Fruit fly (Drosophila melanogaster) whole organism, prepupa: ENCODE measurements around the gene Rbfox1.
A peak's percentile ranks its signal among the peaks of the same experiment; 100 is the strongest.

Experiments used
- Blimp-1 ChIP-seq: fragments of 200-800 bp; sonication (Bioruptor generic); optimal IDR thresholded peaks from 3 replicates; lab custom pipeline; 2017; ENCODE audit warnings: missing biosample characterization, missing genetic modification characterization, mild to moderate bottlenecking, moderate library complexity, missing genetic modification reagents
- CG11762 ChIP-seq: fragments of 200-800 bp; sonication (Bioruptor generic); optimal IDR thresholded peaks from 3 replicates; lab custom pipeline; 2016; ENCODE audit warnings: missing biosample characterization, missing genetic modification characterization; ENCODE audit not compliant: insufficient read depth
- CG1621 ChIP-seq: fragments of 200-800 bp; sonication (Bioruptor generic); optimal IDR thresholded peaks from 3 replicates; lab custom pipeline; 2018; ENCODE audit warnings: missing biosample characterization, mild to moderate bottlenecking, missing genetic modification characterization
- CG16779 ChIP-seq: fragments of 200-800 bp; sonication (Bioruptor generic); optimal IDR thresholded peaks from 3 replicates; lab custom pipeline; 2017; ENCODE audit warnings: missing biosample characterization, mild to moderate bottlenecking, missing genetic modification characterization
- CG3032 ChIP-seq: fragments of 200-800 bp; optimal IDR thresholded peaks from 2 replicates; lab custom pipeline; 2019; ENCODE audit warnings: missing biosample characterization, mild to moderate bottlenecking, missing genetic modification characterization, moderate library complexity
- CG31627 ChIP-seq: fragments of 200-800 bp; sonication (Bioruptor generic); optimal IDR thresholded peaks from 3 replicates; lab custom pipeline; 2016; ENCODE audit warnings: missing biosample characterization, missing genetic modification characterization
- CG32006 ChIP-seq: fragments of 200-800 bp; sonication (Bioruptor generic); optimal IDR thresholded peaks from 3 replicates; lab custom pipeline; 2017; ENCODE audit warnings: missing biosample characterization, mild to moderate bottlenecking, missing genetic modification characterization
- CG34406 ChIP-seq: fragments of 200-800 bp; sonication (Bioruptor generic); optimal IDR thresholded peaks from 3 replicates; lab custom pipeline; 2016; ENCODE audit warnings: missing biosample characterization, missing genetic modification characterization
- CG3919 ChIP-seq: fragments of 200-800 bp; sonication (Bioruptor generic); optimal IDR thresholded peaks from 3 replicates; lab custom pipeline; 2016; ENCODE audit warnings: missing biosample characterization, missing genetic modification characterization
- CG6276 ChIP-seq: fragments of 200-800 bp; sonication (Bioruptor generic); optimal IDR thresholded peaks from 2 replicates; lab custom pipeline; 2017; ENCODE audit warnings: missing biosample characterization, mild to moderate bottlenecking, missing genetic modification characterization
- CG6808 ChIP-seq: fragments of 200-800 bp; sonication (Bioruptor generic); optimal IDR thresholded peaks from 3 replicates; lab custom pipeline; 2017; ENCODE audit warnings: missing biosample characterization, missing genetic modification characterization, mild to moderate bottlenecking, moderate library complexity, missing genetic modification reagents
- CG6854 ChIP-seq: fragments of 200-800 bp; sonication (Bioruptor generic); optimal IDR thresholded peaks from 2 replicates; lab custom pipeline; 2017; ENCODE audit warnings: missing biosample characterization, mild to moderate bottlenecking, missing genetic modification characterization
- CG7368 ChIP-seq: fragments of 200-800 bp; sonication (Bioruptor generic); optimal IDR thresholded peaks from 3 replicates; lab custom pipeline; 2016; ENCODE audit warnings: missing biosample characterization, missing genetic modification characterization
- CG8119 ChIP-seq: fragments of 200-800 bp; sonication (Bioruptor generic); IDR thresholded peaks from 3 replicates; pipeline ENCODE4 v1.3.6; 2022; ENCODE audit warnings: missing biosample characterization, missing genetic modification characterization
- CG8632 ChIP-seq: fragments of 200-800 bp; sonication (Bioruptor generic); optimal IDR thresholded peaks from 3 replicates; lab custom pipeline; 2016; ENCODE audit warnings: missing biosample characterization, missing genetic modification characterization
- CG9139 ChIP-seq: fragments of 200-800 bp; sonication (Bioruptor generic); optimal IDR thresholded peaks from 3 replicates; lab custom pipeline; 2017; ENCODE audit warnings: missing biosample characterization, mild to moderate bottlenecking, missing genetic modification characterization
- Eip75B ChIP-seq: fragments of 200-800 bp; sonication (Bioruptor generic); optimal IDR thresholded peaks from 3 replicates; lab custom pipeline; 2016; ENCODE audit warnings: missing biosample characterization, missing genetic modification characterization
- Eip78C ChIP-seq: fragments of 200-800 bp; sonication (Bioruptor generic); peaks from one replicate; lab custom pipeline; 2016; ENCODE audit warnings: missing biosample characterization, missing genetic modification characterization
- Ets21C ChIP-seq: fragments of 200-800 bp; sonication (Bioruptor generic); optimal IDR thresholded peaks from 3 replicates; lab custom pipeline; 2016; ENCODE audit warnings: missing biosample characterization, missing genetic modification characterization
- Hr38 ChIP-seq: sonication (Bioruptor generic); optimal IDR thresholded peaks from 2 replicates; lab custom pipeline; 2016; ENCODE audit warnings: missing biosample characterization, missing genetic modification characterization
- Hr4 ChIP-seq: fragments of 200-800 bp; sonication (Bioruptor generic); optimal IDR thresholded peaks from 3 replicates; lab custom pipeline; 2016; ENCODE audit warnings: missing biosample characterization, missing genetic modification characterization
- Lpt ChIP-seq: fragments of 200-800 bp; sonication (Bioruptor generic); optimal IDR thresholded peaks from 3 replicates; lab custom pipeline; 2016; ENCODE audit warnings: missing biosample characterization, missing genetic modification characterization
- Met ChIP-seq: fragments of 200-800 bp; sonication (Bioruptor generic); optimal IDR thresholded peaks from 3 replicates; lab custom pipeline; 2016; ENCODE audit warnings: missing biosample characterization, missing genetic modification characterization
- Smox ChIP-seq: fragments of 200-800 bp; sonication (Bioruptor generic); optimal IDR thresholded peaks from 3 replicates; lab custom pipeline; 2016; ENCODE audit warnings: missing biosample characterization, missing genetic modification characterization
- Sox102F ChIP-seq: fragments of 200-800 bp; sonication (Bioruptor generic); optimal IDR thresholded peaks from 2 replicates; lab custom pipeline; 2016; ENCODE audit warnings: missing biosample characterization, mild to moderate bottlenecking, missing genetic modification characterization
- Sox14 ChIP-seq: fragments of 200-800 bp; sonication (Bioruptor generic); optimal IDR thresholded peaks from 3 replicates; lab custom pipeline; 2016; ENCODE audit warnings: missing biosample characterization, missing genetic modification characterization
- Sox15 ChIP-seq: fragments of 200-800 bp; sonication (Bioruptor generic); optimal IDR thresholded peaks from 3 replicates; lab custom pipeline; 2016; ENCODE audit warnings: missing biosample characterization, missing genetic modification characterization
- achi ChIP-seq: fragments of 200-800 bp; sonication (Bioruptor generic); optimal IDR thresholded peaks from 3 replicates; lab custom pipeline; 2016; ENCODE audit warnings: missing biosample characterization, missing genetic modification characterization
- acj6 ChIP-seq: fragments of 200-800 bp; sonication (Bioruptor generic); optimal IDR thresholded peaks from 3 replicates; lab custom pipeline; 2016; ENCODE audit warnings: missing biosample characterization, missing genetic modification characterization
- cyc ChIP-seq: fragments of 200-800 bp; sonication (Bioruptor generic); optimal IDR thresholded peaks from 3 replicates; lab custom pipeline; 2016; ENCODE audit warnings: missing biosample characterization, missing genetic modification characterization
- eg ChIP-seq: fragments of 200-800 bp; sonication (Bioruptor generic); IDR thresholded peaks from 3 replicates; pipeline ENCODE4 v1.3.6; 2022; ENCODE audit warnings: missing biosample characterization, missing genetic modification characterization
- fd59A ChIP-seq: fragments of 200-800 bp; sonication (Bioruptor generic); optimal IDR thresholded peaks from 2 replicates; lab custom pipeline; 2017; ENCODE audit warnings: missing biosample characterization, mild to moderate bottlenecking, missing genetic modification characterization, missing genetic modification reagents
- fd85E ChIP-seq: fragments of 200-800 bp; sonication (Bioruptor generic); optimal IDR thresholded peaks from 3 replicates; lab custom pipeline; 2016; ENCODE audit warnings: missing biosample characterization, missing genetic modification characterization
- fkh ChIP-seq: fragments of 200-800 bp; sonication (Bioruptor generic); optimal IDR thresholded peaks from 3 replicates; lab custom pipeline; 2017; ENCODE audit warnings: missing biosample characterization, mild to moderate bottlenecking, missing genetic modification characterization, moderate library complexity
- pdm3 ChIP-seq: fragments of 200-800 bp; sonication (Bioruptor generic); optimal IDR thresholded peaks from 3 replicates; lab custom pipeline; 2016; ENCODE audit warnings: missing biosample characterization, missing genetic modification characterization
- salr ChIP-seq, 2 experiments: fragments of 200-800 bp; sonication (Bioruptor generic); optimal IDR thresholded peaks; 3 replicates each; lab custom pipeline; 2016 to 2018; ENCODE audit warnings: missing biosample characterization in 2 of 2, missing genetic modification characterization in 2 of 2, mild to moderate bottlenecking in 1 of 2
- spab ChIP-seq: fragments of 200-800 bp; sonication (Bioruptor generic); optimal IDR thresholded peaks from 2 replicates; lab custom pipeline; 2017; ENCODE audit warnings: missing biosample characterization, mild to moderate bottlenecking, missing genetic modification characterization, missing genetic modification reagents
- ss ChIP-seq, 2 experiments: fragments of 200-800 bp; sonication (Bioruptor generic); optimal IDR thresholded peaks; 2 replicates in 1 of 2; 3 replicates in 1 of 2; lab custom pipeline; 2017 to 2018; ENCODE audit warnings: mild to moderate bottlenecking in 2 of 2, missing biosample characterization in 2 of 2, missing genetic modification characterization in 2 of 2, moderate library complexity in 1 of 2
- vri ChIP-seq: fragments of 200-800 bp; sonication (Bioruptor generic); optimal IDR thresholded peaks from 3 replicates; lab custom pipeline; 2016; ENCODE audit warnings: missing biosample characterization, mild to moderate bottlenecking, missing genetic modification characterization

Gene Rbfox1

dm6 chr3L:10504607-10505006 is 23.4 kb downstream of the Rbfox1 start (continued):
- TF ChIP-seq Eip78C (GFP tag; lab: Kevin White, UChicago) (peak; percentile 70), Eip75B (GFP tag; lab: Kevin White, UChicago) (no peak), eg (peak; percentile 53; the same call in 1 of the 3 replicates), salr (GFP tag; optimal IDR thresholded peaks at IDR 0.05; lab: Kevin White, UChicago) (peak in 1 of 2 experiments; percentile 27), CG1621 (tag; lab: Kevin White, UChicago) (no peak), CG8119 (GFP tag; lab: Robert Waterston, UW) (peak; percentile 62; the same call in 2 of the 3 replicates), Blimp-1 (GFP tag; lab: Kevin White, UChicago) (no peak), CG3032 (no peak), Met (GFP tag; lab: Kevin White, UChicago) (no peak), Ets21C (GFP tag; lab: Kevin White, UChicago) (no peak), CG31627 (GFP tag; lab: Kevin White, UChicago) (no peak), Smox (no peak), fd85E (GFP tag; lab: Kevin White, UChicago) (no peak), ss (GFP tag; optimal IDR thresholded peaks at IDR 0.05; lab: Kevin White, UChicago) (no peak), CG6854 (GFP tag; lab: Kevin White, UChicago) (no peak), CG6276 (peak; percentile 31), CG8632 (GFP tag; lab: Kevin White, UChicago) (no peak), CG3919 (GFP tag; lab: Kevin White, UChicago) (no peak), fd59A (no peak), CG34406 (GFP tag; lab: Kevin White, UChicago) (no peak), CG16779 (tag; lab: Kevin White, UChicago) (no peak), CG9139 (GFP tag; lab: Kevin White, UChicago) (no peak), Hr38 (GFP tag; lab: Kevin White, UChicago) (no peak), Sox102F (GFP tag; lab: Kevin White, UChicago) (no peak), CG11762 (no peak), CG7368 (GFP tag; lab: Kevin White, UChicago) (no peak), vri (GFP tag; lab: Kevin White, UChicago) (no peak), pdm3 (peak; percentile 28), cyc (no peak), Lpt (GFP tag; lab: Kevin White, UChicago) (peak; percentile 17), Hr4 (GFP tag; lab: Kevin White, UChicago) (peak; percentile 62), Sox14 (GFP tag; lab: Kevin White, UChicago) (no peak), acj6 (GFP tag; lab: Kevin White, UChicago) (no peak), spab (no peak)

- TF ChIP-seq ss (GFP tag; optimal IDR thresholded peaks at IDR 0.05; lab: Kevin White, UChicago) (no peak), CG8119 (GFP tag; lab: Robert Waterston, UW) (no peak), cyc (no peak), Ets21C (GFP tag; lab: Kevin White, UChicago) (no peak), Eip78C (GFP tag; lab: Kevin White, UChicago) (no peak), CG6808 (peak; percentile 100), fkh (no peak)
Measured at dm6 chr3L:10507971-10508370, 26.8 kb downstream of the Rbfox1 start.

- TF ChIP-seq CG34406 (GFP tag; lab: Kevin White, UChicago) = no peak
- no peak for TF ChIP-seq achi (GFP tag; lab: Kevin White, UChicago)
- no peak for TF ChIP-seq CG8119 (GFP tag; lab: Robert Waterston, UW)
- TF ChIP-seq Sox14 (GFP tag; lab: Kevin White, UChicago) = no peak
- no peak for TF ChIP-seq Lpt (GFP tag; lab: Kevin White, UChicago)
- no peak for TF ChIP-seq CG32006 (GFP tag; lab: Kevin White, UChicago)
- no peak for TF ChIP-seq Eip75B (GFP tag; lab: Kevin White, UChicago)
- TF ChIP-seq Blimp-1 (GFP tag; lab: Kevin White, UChicago) = no peak
- no peak for TF ChIP-seq Sox15 (GFP tag; lab: Kevin White, UChicago)
Measured at dm6 chr3L:10513412-10513811, 32.2 kb downstream of the Rbfox1 start.
